Fruit fly (Drosophila melanogaster) whole organism, wandering third instar larva: ENCODE results near the gene CG31274.

Experiments used
- Abd-B ChIP-seq: fragments of >200 bp; optimal IDR thresholded peaks from 2 replicates; lab custom pipeline; 2017; ENCODE audit warnings: missing biosample characterization, missing genetic modification characterization
- CG32264 ChIP-seq: fragments of 200-800 bp; sonication (Bioruptor generic); optimal IDR thresholded peaks from 2 replicates; lab custom pipeline; 2016; ENCODE audit warnings: missing biosample characterization, missing genetic modification characterization
- CG9705 ChIP-seq: fragments of 200-800 bp; sonication (Bioruptor generic); optimal IDR thresholded peaks from 2 replicates; lab custom pipeline; 2018; ENCODE audit warnings: missing biosample characterization, mild to moderate bottlenecking, missing genetic modification characterization
- CrebA ChIP-seq: fragments of 200-800 bp; sonication (Bioruptor generic); optimal IDR thresholded peaks from 2 replicates; lab custom pipeline; 2016; ENCODE audit warnings: missing biosample characterization, mild to moderate bottlenecking, missing genetic modification characterization, borderline replicate concordance
- Dfd ChIP-seq: fragments of >200 bp; optimal IDR thresholded peaks from 2 replicates; lab custom pipeline; 2017; ENCODE audit warnings: missing biosample characterization, missing genetic modification characterization
- Dif ChIP-seq: fragments of 200-275, 200-300 bp; sonication (Bioruptor generic); optimal IDR thresholded peaks from 2 replicates; lab custom pipeline; 2018; ENCODE audit warnings: missing biosample characterization, missing genetic modification characterization; ENCODE audit not compliant: partially characterized antibody
- GATAd ChIP-seq: sonication (Bioruptor generic); optimal IDR thresholded peaks from 2 replicates; lab custom pipeline; 2016; ENCODE audit warnings: missing biosample characterization, missing genetic modification characterization
- HLH106 ChIP-seq: fragments of 200-800 bp; optimal IDR thresholded peaks from 3 replicates; lab custom pipeline; 2019; ENCODE audit warnings: missing biosample characterization, mild to moderate bottlenecking, missing genetic modification characterization, moderate library complexity
- Hnf4 ChIP-seq: fragments of 200-800 bp; sonication (Bioruptor generic); optimal IDR thresholded peaks from 2 replicates; lab custom pipeline; 2016; ENCODE audit warnings: missing biosample characterization, mild to moderate bottlenecking, missing genetic modification characterization
- Hr78 ChIP-seq: fragments of >200 bp; optimal IDR thresholded peaks from 2 replicates; lab custom pipeline; 2017; ENCODE audit warnings: missing biosample characterization, missing genetic modification characterization
- Hr83 ChIP-seq: fragments of 200-300 bp; sonication (Bioruptor generic); optimal IDR thresholded peaks from 2 replicates; lab custom pipeline; 2016; ENCODE audit warnings: missing biosample characterization, mild to moderate bottlenecking, missing genetic modification characterization, moderate library complexity; ENCODE audit not compliant: poor library complexity, severe bottlenecking
- Jra ChIP-seq: sonication (Bioruptor generic); optimal IDR thresholded peaks from 2 replicates; lab custom pipeline; 2016; ENCODE audit warnings: missing biosample characterization, missing genetic modification characterization
- Mio ChIP-seq: sonication (Bioruptor generic); optimal IDR thresholded peaks from 2 replicates; lab custom pipeline; 2016; ENCODE audit warnings: missing biosample characterization, missing genetic modification characterization
- Myc ChIP-seq: fragments of >200 bp; optimal IDR thresholded peaks from 2 replicates; lab custom pipeline; 2017
- N ChIP-seq: fragments of >200 bp; optimal IDR thresholded peaks from 2 replicates; lab custom pipeline; 2018; ENCODE audit warnings: missing biosample characterization, missing external identifiers, missing genetic modification characterization
- OdsH ChIP-seq: fragments of 200-800 bp; sonication (Bioruptor generic); optimal IDR thresholded peaks from 2 replicates; lab custom pipeline; 2016; ENCODE audit warnings: missing biosample characterization, mild to moderate bottlenecking, missing genetic modification characterization
- Rel ChIP-seq, 2 experiments: fragments of 200-800 bp; sonication (Bioruptor generic) in 1 of 2; optimal IDR thresholded peaks; 2 replicates in 1 of 2; 3 replicates in 1 of 2; lab custom pipeline; 2016 to 2019; ENCODE audit warnings: mild to moderate bottlenecking in 2 of 2, missing biosample characterization in 2 of 2, missing genetic modification characterization in 2 of 2, moderate library complexity in 1 of 2
- Sp1 ChIP-seq: fragments of 200-800 bp; sonication (Bioruptor generic); optimal IDR thresholded peaks from 3 replicates; lab custom pipeline; 2019; ENCODE audit warnings: missing biosample characterization, mild to moderate bottlenecking, missing genetic modification characterization, moderate library complexity
- Vsx2 ChIP-seq: fragments of 200-300, 225-300 bp; sonication (Bioruptor generic); optimal IDR thresholded peaks from 2 replicates; lab custom pipeline; 2018; ENCODE audit warnings: missing biosample characterization, missing genetic modification characterization; ENCODE audit not compliant: partially characterized antibody
- br ChIP-seq: fragments of 200-800 bp; sonication (Bioruptor generic); optimal IDR thresholded peaks from 2 replicates; lab custom pipeline; 2016; ENCODE audit warnings: missing biosample characterization, missing genetic modification characterization
- brk ChIP-seq: fragments of 200-800 bp; sonication (Bioruptor generic); optimal IDR thresholded peaks from 2 replicates; lab custom pipeline; 2016; ENCODE audit warnings: missing biosample characterization, mild to moderate bottlenecking, missing genetic modification characterization
- dmrt93B ChIP-seq: fragments of 200-800 bp; sonication (Bioruptor generic); optimal IDR thresholded peaks from 2 replicates; lab custom pipeline; 2018; ENCODE audit warnings: missing biosample characterization, mild to moderate bottlenecking, missing genetic modification characterization
- dsf ChIP-seq: sonication (Bioruptor generic); optimal IDR thresholded peaks from 2 replicates; lab custom pipeline; 2016; ENCODE audit warnings: missing biosample characterization, missing genetic modification characterization, borderline replicate concordance
- foxo ChIP-seq, 2 experiments: fragments of 200-800 bp; sonication (Bioruptor generic); optimal IDR thresholded peaks; 2 replicates in 1 of 2; 3 replicates in 1 of 2; lab custom pipeline; 2016 to 2017; ENCODE audit warnings: missing biosample characterization in 2 of 2, missing genetic modification characterization in 2 of 2
- fru ChIP-seq: fragments of 200-800 bp; sonication (Bioruptor generic); optimal IDR thresholded peaks from 3 replicates; lab custom pipeline; 2016; ENCODE audit warnings: missing biosample characterization, mild to moderate bottlenecking, missing genetic modification characterization
- h ChIP-seq: fragments of 200-800 bp; sonication (Bioruptor generic); optimal IDR thresholded peaks from 3 replicates; lab custom pipeline; 2016; ENCODE audit warnings: missing biosample characterization, mild to moderate bottlenecking, missing genetic modification characterization
- jim ChIP-seq: fragments of 175-275, 200-325 bp; sonication (Bioruptor generic); optimal IDR thresholded peaks from 2 replicates; lab custom pipeline; 2016; ENCODE audit warnings: missing biosample characterization, mild to moderate bottlenecking, missing genetic modification characterization
- lola ChIP-seq: fragments of >200 bp; optimal IDR thresholded peaks from 2 replicates; lab custom pipeline; 2017; ENCODE audit warnings: missing biosample characterization, missing genetic modification characterization
- pan ChIP-seq: fragments of >200 bp; optimal IDR thresholded peaks from 2 replicates; lab custom pipeline; 2017
- psq ChIP-seq: fragments of 200-800 bp; sonication (Bioruptor generic); optimal IDR thresholded peaks from 3 replicates; lab custom pipeline; 2017; ENCODE audit warnings: missing biosample characterization, mild to moderate bottlenecking, missing genetic modification characterization, moderate library complexity
- rgr ChIP-seq: fragments of 200-800 bp; sonication (Bioruptor generic); optimal IDR thresholded peaks from 3 replicates; lab custom pipeline; 2016; ENCODE audit warnings: missing biosample characterization, mild to moderate bottlenecking, missing genetic modification characterization
- sage ChIP-seq: fragments of 200-800 bp; sonication (Bioruptor generic); optimal IDR thresholded peaks from 2 replicates; lab custom pipeline; 2016; ENCODE audit warnings: missing biosample characterization, mild to moderate bottlenecking, missing genetic modification characterization
- sv ChIP-seq: fragments of 200-800 bp; sonication (Bioruptor generic); optimal IDR thresholded peaks from 3 replicates; lab custom pipeline; 2016; ENCODE audit warnings: missing biosample characterization, missing genetic modification characterization
- tai ChIP-seq: sonication (Bioruptor generic); optimal IDR thresholded peaks from 2 replicates; lab custom pipeline; 2016; ENCODE audit warnings: missing biosample characterization, missing genetic modification characterization
- usp ChIP-seq: fragments of >200 bp; optimal IDR thresholded peaks from 2 replicates; lab custom pipeline; 2017; ENCODE audit warnings: missing biosample characterization, missing genetic modification characterization
- woc ChIP-seq: sonication (Bioruptor generic); optimal IDR thresholded peaks from 2 replicates; lab custom pipeline; 2016; ENCODE audit warnings: missing biosample characterization, mild to moderate bottlenecking, missing genetic modification characterization

The CG31274 gene

dm6 chr3R:16957759-16958536, 34.9 kb upstream of the CG31274 start:
- no peak for TF ChIP-seq Abd-B (GFP tag; lab: Kevin White, UChicago)
- TF ChIP-seq Myc (lab: Kevin White, UChicago): peak; percentile 87
- no peak for TF ChIP-seq tai (GFP tag; lab: Kevin White, UChicago)
- TF ChIP-seq Dif (GFP tag; lab: Kevin White, UChicago): no peak
- no peak for TF ChIP-seq pan (lab: Kevin White, UChicago)
- TF ChIP-seq GATAd (GFP tag; lab: Kevin White, UChicago): no peak
- no peak for TF ChIP-seq Hr83
- TF ChIP-seq usp (GFP tag; lab: Kevin White, UChicago): no peak
- no peak for TF ChIP-seq brk (GFP tag; lab: Kevin White, UChicago)
- TF ChIP-seq psq: peak; percentile 71
- peak; percentile 75 for TF ChIP-seq HLH106 (tag; lab: Kevin White, UChicago)
- TF ChIP-seq CG9705 (GFP tag; lab: Kevin White, UChicago): no peak
- peak in 1 of 2 experiments; percentile 73 for TF ChIP-seq foxo (GFP tag; optimal IDR thresholded peaks at IDR 0.05; lab: Kevin White, UChicago)
- no peak for TF ChIP-seq Mio (GFP tag; lab: Kevin White, UChicago)
- TF ChIP-seq OdsH (GFP tag; lab: Kevin White, UChicago): peak; percentile 75
- no peak for TF ChIP-seq Dfd (GFP tag; lab: Kevin White, UChicago)
- no peak for TF ChIP-seq N
- no peak for TF ChIP-seq Hr78 (GFP tag; lab: Kevin White, UChicago)
- no peak for TF ChIP-seq Rel (GFP tag; optimal IDR thresholded peaks at IDR 0.05; lab: Kevin White, UChicago)
- no peak for TF ChIP-seq Rel (tag; optimal IDR thresholded peaks at IDR 0.05; lab: Kevin White, UChicago)
- TF ChIP-seq Sp1 (GFP tag; lab: Kevin White, UChicago): peak; percentile 81
- no peak for TF ChIP-seq rgr
- no peak for TF ChIP-seq sage (GFP tag; lab: Kevin White, UChicago)
- no peak for TF ChIP-seq h (GFP tag; lab: Kevin White, UChicago)
- TF ChIP-seq br (GFP tag; lab: Kevin White, UChicago): peak; percentile 17
- TF ChIP-seq CrebA (GFP tag; lab: Kevin White, UChicago): no peak
- no peak for TF ChIP-seq jim (GFP tag; lab: Kevin White, UChicago)
- no peak for TF ChIP-seq dsf (GFP tag; lab: Kevin White, UChicago)
- TF ChIP-seq lola: no peak
- no peak for TF ChIP-seq Vsx2
- TF ChIP-seq sv (GFP tag; lab: Kevin White, UChicago): peak; percentile 29
- TF ChIP-seq Jra (GFP tag; lab: Kevin White, UChicago): no peak
- no peak for TF ChIP-seq Hnf4 (GFP tag; lab: Kevin White, UChicago)
- peak; percentile 54 for TF ChIP-seq dmrt93B
- TF ChIP-seq fru (GFP tag; lab: Kevin White, UChicago): peak; percentile 50
- TF ChIP-seq woc (GFP tag; lab: Kevin White, UChicago): no peak
- TF ChIP-seq CG32264: no peak

dm6 chr3R:16960219-16960618, 32.6 kb upstream of the CG31274 start:
- TF ChIP-seq woc (GFP tag; lab: Kevin White, UChicago) (no peak), Hnf4 (GFP tag; lab: Kevin White, UChicago) (no peak), usp (GFP tag; lab: Kevin White, UChicago) (no peak), br (GFP tag; lab: Kevin White, UChicago) (no peak), brk (GFP tag; lab: Kevin White, UChicago) (no peak)

dm6 chr3R:16962303-16962702, 30.5 kb upstream of the CG31274 start:
- TF ChIP-seq N (no peak), jim (GFP tag; lab: Kevin White, UChicago) (no peak), pan (lab: Kevin White, UChicago) (no peak), Rel (GFP tag; optimal IDR thresholded peaks at IDR 0.05; lab: Kevin White, UChicago) (no peak), Rel (tag; optimal IDR thresholded peaks at IDR 0.05; lab: Kevin White, UChicago) (no peak), tai (GFP tag; lab: Kevin White, UChicago) (no peak), GATAd (GFP tag; lab: Kevin White, UChicago) (no peak), rgr (no peak), CrebA (GFP tag; lab: Kevin White, UChicago) (no peak), Abd-B (GFP tag; lab: Kevin White, UChicago) (no peak), lola (no peak), CG32264 (no peak), foxo (GFP tag; optimal IDR thresholded peaks at IDR 0.05; lab: Kevin White, UChicago) (no peak), psq (no peak), Jra (GFP tag; lab: Kevin White, UChicago) (no peak)
